Worm (Caenorhabditis elegans): ENCODE data around the gene F59B10.6.
A peak's percentile ranks its signal among the peaks of the same experiment; 100 is the strongest.

Gene F59B10.6

DNA sequence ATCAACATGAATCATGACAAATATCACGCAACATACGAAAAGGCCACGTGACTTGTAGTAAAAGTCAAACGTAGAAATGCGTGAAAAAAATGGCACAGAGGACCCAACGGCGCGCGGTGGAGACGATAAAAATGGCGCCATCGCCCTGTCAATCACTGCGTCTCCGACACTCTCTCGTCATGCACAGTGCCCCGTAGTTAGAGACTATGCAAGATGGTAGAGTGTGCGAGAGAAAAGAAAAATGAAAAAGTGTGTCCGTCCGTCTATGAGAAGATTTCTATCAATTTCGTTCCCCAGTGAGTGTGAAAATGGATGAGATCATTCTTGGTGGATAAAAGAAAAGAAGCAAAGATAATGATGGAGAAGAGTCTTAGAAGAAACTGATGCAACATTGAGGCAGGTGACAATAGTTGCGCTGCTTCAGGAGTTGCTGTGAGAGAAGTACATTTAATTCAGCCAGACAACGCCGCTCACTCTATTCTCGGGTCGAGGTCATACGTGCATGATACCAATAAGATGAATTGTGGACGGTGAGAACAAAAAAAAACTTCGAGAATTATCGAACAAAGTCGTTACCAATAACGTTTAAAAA, 31.3 kb upstream of the F59B10.6 start (continued):
- TF ChIP-seq Y95B8A.8 (GFP tag; IDR thresholded peaks at IDR 0.05) (0 out of 2 replicates have a peak, but pooled peaks have one; percentile 36), F57C9.4 (tag; optimal IDR thresholded peaks at IDR 0.05) (no peak), fkh-3 (tag; optimal IDR thresholded peaks at IDR 0.05) (no peak), B0019.2 (GFP tag; conservative IDR thresholded peaks at IDR 0.05) (no peak), lag-1 (GFP tag; IDR thresholded peaks at IDR 0.05) (no peak), lin-40 (tag; optimal IDR thresholded peaks at IDR 0.05) (peak; percentile 15), ztf-28 (GFP tag; IDR thresholded peaks at IDR 0.05) (no peak), mxl-1 (tag; optimal IDR thresholded peaks at IDR 0.05) (no peak), hlh-26 (GFP tag; conservative IDR thresholded peaks at IDR 0.05) (no peak), attf-6 (GFP tag; IDR thresholded peaks at IDR 0.05) (no peak), tbx-9 (tag; optimal IDR thresholded peaks at IDR 0.05; ENCODE audit: borderline replicate concordance) (no peak), ZK185.1 (tag; optimal IDR thresholded peaks at IDR 0.05; ENCODE audit: poor library complexity, severe bottlenecking) (no peak), T07F8.4 (tag; optimal IDR thresholded peaks at IDR 0.05) (no peak), hlh-12 (tag; optimal IDR thresholded peaks at IDR 0.05) (no peak), egl-18 (GFP tag; IDR thresholded peaks at IDR 0.05) (no peak), lin-35 (GFP tag; optimal IDR thresholded peaks at IDR 0.05) (no peak), madf-6 (GFP tag; IDR thresholded peaks at IDR 0.05) (no peak), F52B5.7 (tag; optimal IDR thresholded peaks at IDR 0.05) (no peak), athp-1 (tag; optimal IDR thresholded peaks at IDR 0.05) (no peak), lin-54 (GFP tag; optimal IDR thresholded peaks at IDR 0.05) (peak; percentile 7), mel-28 (tag; optimal IDR thresholded peaks at IDR 0.05; ENCODE audit: borderline replicate concordance) (no peak), F37B4.10 (GFP tag; IDR thresholded peaks at IDR 0.05) (no peak), hmg-1.2 (GFP tag; IDR thresholded peaks at IDR 0.05) (peak; percentile 52; the same call in 1 of the 2 replicates), rec-8 (tag; optimal IDR thresholded peaks at IDR 0.05) (no peak), lir-1 (GFP tag; conservative IDR thresholded peaks at IDR 0.05) (peak; percentile 15; the same call in 1 of the 2 replicates), ccch-3 (GFP tag; optimal IDR thresholded peaks at IDR 0.05) (no peak), zim-3 (tag; optimal IDR thresholded peaks at IDR 0.05) (no peak), egrh-3 (GFP tag; IDR thresholded peaks at IDR 0.05) (no peak), dox-1 (GFP tag; IDR thresholded peaks at IDR 0.05) (peak; percentile 72; the same call in 1 of the 2 replicates), ztf-18 (tag; optimal IDR thresholded peaks at IDR 0.05) (no peak), xnd-1 (tag; optimal IDR thresholded peaks at IDR 0.05) (no peak), nhr-90 (tag; optimal IDR thresholded peaks at IDR 0.05) (peak; percentile 55), B0336.3 (GFP tag; IDR thresholded peaks at IDR 0.05) (peak; percentile 73), nhr-120 (GFP tag; IDR thresholded peaks at IDR 0.05) (no peak), somi-1 (GFP tag; optimal IDR thresholded peaks at IDR 0.05) (peak; percentile 31), nfya-1 (tag; optimal IDR thresholded peaks at IDR 0.05; ENCODE audit: borderline replicate concordance, insufficient read depth) (no peak), sdz-38 (tag; optimal IDR thresholded peaks at IDR 0.05) (no peak), ceh-40 (GFP tag; IDR thresholded peaks at IDR 0.05) (no peak), ztf-25 (GFP tag; IDR thresholded peaks at IDR 0.05) (no peak), bed-2 (GFP tag; IDR thresholded peaks at IDR 0.05) (no peak), B0261.1 (tag; optimal IDR thresholded peaks at IDR 0.05) (no peak), nhr-27 (tag; optimal IDR thresholded peaks at IDR 0.05) (no peak), bed-1 (GFP tag; IDR thresholded peaks at IDR 0.05) (no peak), ztf-26 (tag; optimal IDR thresholded peaks at IDR 0.05) (peak; percentile 84), K12H6.12 (tag; optimal IDR thresholded peaks at IDR 0.05) (peak; percentile 16), snpc-1.1 (tag; optimal IDR thresholded peaks at IDR 0.05; ENCODE audit: insufficient read depth) (no peak), sea-2 (GFP tag; IDR thresholded peaks at IDR 0.05) (no peak), C17E4.6 (GFP tag; IDR thresholded peaks at IDR 0.05) (no peak), die-1 (tag; optimal IDR thresholded peaks at IDR 0.05) (no peak)

Measured in whole organism, young adult.